Fruit fly (Drosophila melanogaster): Measurements from ENCODE around the gene CG33777.

Gene CG33777

DNA sequence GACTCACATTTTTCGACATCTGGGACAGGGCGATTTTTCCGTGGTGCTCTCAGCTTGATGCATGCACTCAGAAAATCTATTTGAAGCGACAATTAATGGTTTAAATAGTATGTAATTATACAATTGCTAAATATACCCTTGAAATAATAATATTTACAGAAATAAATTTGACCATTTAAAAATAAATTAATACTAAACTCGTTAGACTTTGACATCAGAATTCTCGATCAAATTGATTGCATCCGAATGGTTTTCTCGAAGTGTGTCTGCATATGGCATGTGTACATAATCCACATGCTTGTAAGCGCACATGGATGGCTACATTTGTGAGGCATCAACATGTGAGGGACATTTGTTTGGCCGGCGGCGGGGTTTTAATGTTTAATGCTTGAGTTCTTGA lies 8.4 kb downstream of the CG33777 start (continued):
- TF ChIP-seq CG3995 (GFP tag; optimal IDR thresholded peaks at IDR 0.05) (no peak), CG17568 (GFP tag; optimal IDR thresholded peaks at IDR 0.05) (peak; percentile 54), Lhr (GFP tag; optimal IDR thresholded peaks at IDR 0.05) (no peak), CG15601 (tag; optimal IDR thresholded peaks at IDR 0.05) (peak; percentile 65), CG10274 (GFP tag; optimal IDR thresholded peaks at IDR 0.05) (no peak), CG10147 (GFP tag; optimal IDR thresholded peaks at IDR 0.05) (peak; percentile 25), sc (optimal IDR thresholded peaks at IDR 0.05) (no peak), sc (GFP tag; optimal IDR thresholded peaks at IDR 0.05) (peak; percentile 36), Dbx (GFP tag; IDR thresholded peaks at IDR 0.05) (no peak), Bdp1 (GFP tag; optimal IDR thresholded peaks at IDR 0.05) (no peak), Elba2 (GFP tag; optimal IDR thresholded peaks at IDR 0.05) (no peak), lab (GFP tag; optimal IDR thresholded peaks at IDR 0.05) (peak; percentile 45), schlank (tag; optimal IDR thresholded peaks at IDR 0.05) (no peak), CG9437 (GFP tag; optimal IDR thresholded peaks at IDR 0.05) (peak; percentile 40), tx (GFP tag; optimal IDR thresholded peaks at IDR 0.05) (no peak), CG12942 (GFP tag; optimal IDR thresholded peaks at IDR 0.05) (peak; percentile 34), CG30020 (tag; optimal IDR thresholded peaks at IDR 0.05) (peak; percentile 2), CG12155 (GFP tag; optimal IDR thresholded peaks at IDR 0.05) (peak; percentile 19), CG11560 (tag; IDR thresholded peaks at IDR 0.05) (0 out of 3 replicates have a peak, but pooled peaks have one; percentile 8), CG2129 (GFP tag; IDR thresholded peaks at IDR 0.05; ENCODE audit: partially characterized antibody) (no peak), dmrt99B (tag; optimal IDR thresholded peaks at IDR 0.05) (peak; percentile 64), Nf-YB (GFP tag; optimal IDR thresholded peaks at IDR 0.05) (peak; percentile 50), CG1024 (GFP tag; IDR thresholded peaks at IDR 0.05) (peak; percentile 35; the same call in 1 of the 2 replicates), hb (GFP tag; IDR thresholded peaks at IDR 0.05; ENCODE audit: partially characterized antibody) (no peak), B-H1 (GFP tag; IDR thresholded peaks at IDR 0.05) (0 out of 3 replicates have a peak, but pooled peaks have one; percentile 17), Max (GFP tag; optimal IDR thresholded peaks at IDR 0.05) (peak; percentile 64), zen2 (GFP tag; IDR thresholded peaks at IDR 0.05; ENCODE audit: partially characterized antibody) (no peak), pan (optimal IDR thresholded peaks at IDR 0.05) (no peak), pan (GFP tag; optimal IDR thresholded peaks at IDR 0.05 in 1 of 2, IDR thresholded peaks at IDR 0.05 in 1 of 2) (peak in 1 of 2 experiments; percentile 52), CG6689 (GFP tag; IDR thresholded peaks at IDR 0.05) (peak; percentile 62), Pdp1 (GFP tag; optimal IDR thresholded peaks at IDR 0.05) (peak in 1 of 2 experiments; percentile 14), rib (GFP tag; IDR thresholded peaks at IDR 0.05) (no peak), Fer1 (GFP tag; optimal IDR thresholded peaks at IDR 0.05) (no peak), Six4 (GFP tag; optimal IDR thresholded peaks at IDR 0.05) (peak; percentile 57), br (optimal IDR thresholded peaks at IDR 0.05) (no peak), insv (GFP tag; optimal IDR thresholded peaks at IDR 0.05) (no peak), CG13123 (GFP tag; optimal IDR thresholded peaks at IDR 0.05) (peak; percentile 43), CG6813 (GFP tag; optimal IDR thresholded peaks at IDR 0.05) (peak; percentile 46), CG7963 (GFP tag; IDR thresholded peaks at IDR 0.05; ENCODE audit: partially characterized antibody) (no peak), dati (GFP tag; IDR thresholded peaks at IDR 0.05) (0 out of 2 replicates have a peak, but pooled peaks have one; percentile 18), Dad (GFP tag; optimal IDR thresholded peaks at IDR 0.05) (no peak), Stat92E (GFP tag; optimal IDR thresholded peaks at IDR 0.05) (peak in 1 of 3 experiments; percentile 38), CG14667 (GFP tag; IDR thresholded peaks at IDR 0.05) (peak; percentile 50), Dip2 (GFP tag; IDR thresholded peaks at IDR 0.05) (no peak), CG11247 (GFP tag; IDR thresholded peaks at IDR 0.05) (no peak; the same call in 1 of the 2 replicates), peb (GFP tag; IDR thresholded peaks at IDR 0.05) (peak; percentile 61; the same call in 1 of the 2 replicates), CG17829 (tag; optimal IDR thresholded peaks at IDR 0.05) (peak; percentile 89), bbx (GFP tag; IDR thresholded peaks at IDR 0.05; ENCODE audit: partially characterized antibody) (no peak), row (GFP tag; IDR thresholded peaks at IDR 0.05) (peak; percentile 80), Opbp (GFP tag; IDR thresholded peaks at IDR 0.05; ENCODE audit: partially characterized antibody) (no peak)

Data from whole organism, embryonic.